Worm (Caenorhabditis elegans): ENCODE data around the gene nlp-2.

nlp-2 gene

ce11 chrX:2321758-2322157, 22.8 kb downstream of the nlp-2 start:
- TF ChIP-seq hmg-1.2 (GFP tag; IDR thresholded peaks at IDR 0.05): no peak
- TF ChIP-seq rcor-1 (GFP tag; IDR thresholded peaks at IDR 0.05): no peak
- TF ChIP-seq bed-2 (GFP tag; IDR thresholded peaks at IDR 0.05): no peak
- TF ChIP-seq K11D2.4 (GFP tag; IDR thresholded peaks at IDR 0.05): 0 out of 2 replicates have a peak, but pooled peaks have one; percentile 25
- peak; percentile 87 for TF ChIP-seq zfh-2 (GFP tag; conservative IDR thresholded peaks at IDR 0.05)
- peak; percentile 57 for TF ChIP-seq ceh-27 (GFP tag; optimal IDR thresholded peaks at IDR 0.05)
- no peak for TF ChIP-seq ztf-18 (tag; optimal IDR thresholded peaks at IDR 0.05)
- peak; percentile 33 for TF ChIP-seq chd-7 (tag; optimal IDR thresholded peaks at IDR 0.05)
- TF ChIP-seq ceh-91 (GFP tag; IDR thresholded peaks at IDR 0.05): no peak
- TF ChIP-seq dpl-1 (GFP tag; optimal IDR thresholded peaks at IDR 0.05): no peak
- TF ChIP-seq pbrm-1 (GFP tag; IDR thresholded peaks at IDR 0.05): 0 out of 2 replicates have a peak, but pooled peaks have one; percentile 19
- TF ChIP-seq unc-130 (GFP tag; optimal IDR thresholded peaks at IDR 0.05): no peak
- no peak for TF ChIP-seq lin-40 (tag; optimal IDR thresholded peaks at IDR 0.05)
- peak; percentile 72 for TF ChIP-seq K12H6.12 (tag; optimal IDR thresholded peaks at IDR 0.05)
- no peak for TF ChIP-seq tbp1 (GFP tag; optimal IDR thresholded peaks at IDR 0.05)
- TF ChIP-seq F33H1.4 (GFP tag; IDR thresholded peaks at IDR 0.05): no peak
- TF ChIP-seq let-526 (GFP tag; IDR thresholded peaks at IDR 0.05): no peak
- peak; percentile 66 for TF ChIP-seq egrh-3 (GFP tag; IDR thresholded peaks at IDR 0.05)
- TF ChIP-seq lsy-27 (tag; optimal IDR thresholded peaks at IDR 0.05; ENCODE audit: borderline replicate concordance, insufficient read depth): no peak
- no peak for TF ChIP-seq F37B4.10 (GFP tag; IDR thresholded peaks at IDR 0.05)
- TF ChIP-seq xnd-1 (tag; optimal IDR thresholded peaks at IDR 0.05): no peak
- no peak for TF ChIP-seq ztf-26 (tag; optimal IDR thresholded peaks at IDR 0.05)
- TF ChIP-seq B0035.1 (tag; optimal IDR thresholded peaks at IDR 0.05): no peak
- TF ChIP-seq lsl-1 (GFP tag; optimal IDR thresholded peaks at IDR 0.05): no peak

- TF ChIP-seq snpc-3.4 (tag; optimal IDR thresholded peaks at IDR 0.05) (no peak), nhr-80 (tag; optimal IDR thresholded peaks at IDR 0.05) (peak; percentile 19), egl-44 (GFP tag; IDR thresholded peaks at IDR 0.05) (no peak)
Observed at ce11 chrX:2320539-2320938, 24.0 kb downstream of the nlp-2 start.

- no peak for TF ChIP-seq F55B11.4 (tag; optimal IDR thresholded peaks at IDR 0.05; ENCODE audit: borderline replicate concordance, insufficient read depth)
- no peak for TF ChIP-seq pbrm-1 (GFP tag; IDR thresholded peaks at IDR 0.05)
- no peak for TF ChIP-seq mxl-1 (tag; optimal IDR thresholded peaks at IDR 0.05)
- TF ChIP-seq B0261.1 (tag; optimal IDR thresholded peaks at IDR 0.05): no peak
- no peak for TF ChIP-seq ztf-22 (GFP tag; optimal IDR thresholded peaks at IDR 0.05)
- no peak for TF ChIP-seq D2030.7 (GFP tag; IDR thresholded peaks at IDR 0.05)
- no peak for TF ChIP-seq unc-130 (GFP tag; optimal IDR thresholded peaks at IDR 0.05)
- no peak for TF ChIP-seq sea-2 (GFP tag; IDR thresholded peaks at IDR 0.05)
- no peak for TF ChIP-seq madf-8 (GFP tag; conservative IDR thresholded peaks at IDR 0.05)
- no peak for TF ChIP-seq bed-1 (GFP tag; IDR thresholded peaks at IDR 0.05)
- no peak for TF ChIP-seq K11D2.4 (GFP tag; IDR thresholded peaks at IDR 0.05)
- TF ChIP-seq hlh-12 (tag; optimal IDR thresholded peaks at IDR 0.05): no peak
- TF ChIP-seq lsy-27 (tag; optimal IDR thresholded peaks at IDR 0.05; ENCODE audit: borderline replicate concordance, insufficient read depth): no peak
- TF ChIP-seq C17E4.6 (GFP tag; IDR thresholded peaks at IDR 0.05): no peak
- no peak for TF ChIP-seq hrde-1 (tag; optimal IDR thresholded peaks at IDR 0.05; ENCODE audit: borderline replicate concordance)
Observed at ce11 chrX:2319238-2319637, 25.3 kb downstream of the nlp-2 start, which contains the start of gene aakg-4. TSS of gene aakg-4 (minus strand) at chrX:2319338.

Data from whole organism, young adult.